Worm (Caenorhabditis elegans): Measurements from ENCODE around the gene srbc-67.

srbc-67 gene

ce11 chrV:3579795-3580194 lies 38.8 kb upstream of the srbc-67 start (continued):
- no peak for TF ChIP-seq fos-1 (tag; optimal IDR thresholded peaks at IDR 0.05)
- TF ChIP-seq daf-19 (GFP tag; conservative IDR thresholded peaks at IDR 0.05): no peak
- TF ChIP-seq lin-15B (tag; optimal IDR thresholded peaks at IDR 0.05): no peak
- TF ChIP-seq zfp-2 (tag; optimal IDR thresholded peaks at IDR 0.05): no peak
- TF ChIP-seq nhr-48 (tag; optimal IDR thresholded peaks at IDR 0.05): no peak
- TF ChIP-seq hlh-11 (tag; optimal IDR thresholded peaks at IDR 0.05): peak; percentile 74
- no peak for TF ChIP-seq nhr-77 (tag; optimal IDR thresholded peaks at IDR 0.05)
- 0 out of 2 replicates have a peak, but pooled peaks have one; percentile 10 for TF ChIP-seq ceh-20 (GFP tag; IDR thresholded peaks at IDR 0.05)
- TF ChIP-seq dmd-6 (GFP tag; IDR thresholded peaks at IDR 0.05): peak; percentile 36; the same call in 1 of the 2 replicates
- TF ChIP-seq daf-8 (GFP tag; IDR thresholded peaks at IDR 0.05): no peak
- TF ChIP-seq snpc-1.2 (GFP tag; IDR thresholded peaks at IDR 0.05): no peak
- TF ChIP-seq ceh-44 (GFP tag; IDR thresholded peaks at IDR 0.05): no peak
- no peak for TF ChIP-seq F49E8.2 (tag; optimal IDR thresholded peaks at IDR 0.05; ENCODE audit: borderline replicate concordance)
- no peak for TF ChIP-seq R02D3.7 (tag; optimal IDR thresholded peaks at IDR 0.05)
- no peak for TF ChIP-seq F37D6.2 (tag; optimal IDR thresholded peaks at IDR 0.05)
- TF ChIP-seq ZK546.5 (tag; optimal IDR thresholded peaks at IDR 0.05): no peak
- TF ChIP-seq tag-97 (GFP tag; IDR thresholded peaks at IDR 0.05): no peak
- no peak for TF ChIP-seq nhr-6 (tag; optimal IDR thresholded peaks at IDR 0.05)
- TF ChIP-seq lir-3 (tag; optimal IDR thresholded peaks at IDR 0.05): no peak
- no peak for TF ChIP-seq dmd-9 (GFP tag; IDR thresholded peaks at IDR 0.05)
- no peak for TF ChIP-seq zag-1 (tag; optimal IDR thresholded peaks at IDR 0.05)
- TF ChIP-seq zip-11 (GFP tag; IDR thresholded peaks at IDR 0.05): no peak
- TF ChIP-seq madf-5 (GFP tag; IDR thresholded peaks at IDR 0.05): no peak
- TF ChIP-seq unc-62 (GFP tag; optimal IDR thresholded peaks at IDR 0.05 in 1 of 2): no peak
- TF ChIP-seq unc-62 (tag; optimal IDR thresholded peaks at IDR 0.05): no peak
- TF ChIP-seq ama-1 (optimal IDR thresholded peaks at IDR 0.05): no peak
- no peak for TF ChIP-seq nhr-237 (tag; optimal IDR thresholded peaks at IDR 0.05)
- no peak for TF ChIP-seq nhr-76 (tag; optimal IDR thresholded peaks at IDR 0.05)
- TF ChIP-seq lin-1 (GFP tag; IDR thresholded peaks at IDR 0.05): no peak
- peak; percentile 69 for TF ChIP-seq nhr-10 (tag; optimal IDR thresholded peaks at IDR 0.05)
- no peak for TF ChIP-seq ztf-7 (tag; optimal IDR thresholded peaks at IDR 0.05)
- peak; percentile 80 for TF ChIP-seq nhr-11 (tag; optimal IDR thresholded peaks at IDR 0.05)
- TF ChIP-seq arid-1 (GFP tag; conservative IDR thresholded peaks at IDR 0.05): no peak
- TF ChIP-seq mep-1 (tag; optimal IDR thresholded peaks at IDR 0.05): peak; percentile 61
- no peak for TF ChIP-seq Y75B8A.6 (GFP tag; IDR thresholded peaks at IDR 0.05)
- no peak for TF ChIP-seq nhr-41 (GFP tag; IDR thresholded peaks at IDR 0.05)
- TF ChIP-seq nhr-102 (tag; optimal IDR thresholded peaks at IDR 0.05): peak; percentile 21
- no peak for TF ChIP-seq skn-1 (tag; optimal IDR thresholded peaks at IDR 0.05)
- TF ChIP-seq jun-1 (tag; optimal IDR thresholded peaks at IDR 0.05): no peak
- TF ChIP-seq dve-1 (tag; optimal IDR thresholded peaks at IDR 0.05; ENCODE audit: insufficient read depth): peak; percentile 34
- TF ChIP-seq nhr-111 (GFP tag; optimal IDR thresholded peaks at IDR 0.05): no peak
- no peak for TF ChIP-seq D1046.2 (GFP tag; IDR thresholded peaks at IDR 0.05)
- no peak for TF ChIP-seq Y48G9A.11 (GFP tag; IDR thresholded peaks at IDR 0.05)
- no peak for TF ChIP-seq F10B5.3 (tag; optimal IDR thresholded peaks at IDR 0.05)
- TF ChIP-seq ZK337.2 (GFP tag; IDR thresholded peaks at IDR 0.05): no peak
- no peak for TF ChIP-seq lim-7 (GFP tag; IDR thresholded peaks at IDR 0.05)
- TF ChIP-seq lin-39 (tag; optimal IDR thresholded peaks at IDR 0.05): no peak
- peak; percentile 85 for TF ChIP-seq aha-1 (tag)
- TF ChIP-seq spr-3 (GFP tag; optimal IDR thresholded peaks at IDR 0.05): no peak
- TF ChIP-seq hif-1 (tag; optimal IDR thresholded peaks at IDR 0.05): peak in 1 of 2 experiments; percentile 78
- no peak for TF ChIP-seq set-16 (GFP tag; IDR thresholded peaks at IDR 0.05)
- no peak for TF ChIP-seq Y5F2A.4 (GFP tag; optimal IDR thresholded peaks at IDR 0.05)
- no peak for TF ChIP-seq snpc-4 (tag; optimal IDR thresholded peaks at IDR 0.05)
- TF ChIP-seq mxl-3 (GFP tag; optimal IDR thresholded peaks at IDR 0.05): peak; percentile 18
